1 fruit fly cellular context compared by ENCODE assay signal in genomic region chr3R:13645874-13646370, dm6.
TF ChIP-seq lines count a peak whose summit lies in the region.

TSS of gene sqd (minus strand) at chr3R:13646304.

TF ChIP-seq in whole organism, embryonic, 481 proteins besides CTCF, POLR2A, EP300 and RAD21 (continued from another document and continues in another):
- TF ChIP-seq NC2α (GFP tag; optimal IDR thresholded peaks at IDR 0.05; lab: Kevin White, UChicago), result peak; percentile 18
- TF ChIP-seq pfk (GFP tag; optimal IDR thresholded peaks at IDR 0.05; lab: Kevin White, UChicago), result peak; percentile 28
- no peak for TF ChIP-seq cwo (GFP tag; optimal IDR thresholded peaks at IDR 0.05; lab: Kevin White, UChicago)
- no peak for TF ChIP-seq Gug (GFP tag; IDR thresholded peaks at IDR 0.05; lab: Robert Waterston, UW)
- TF ChIP-seq Ssrp (tag; optimal IDR thresholded peaks at IDR 0.05; lab: Kevin White, UChicago), result no peak
- no peak for TF ChIP-seq CG7745 (tag; optimal IDR thresholded peaks at IDR 0.05; lab: Kevin White, UChicago)
- TF ChIP-seq PHDP (tag; optimal IDR thresholded peaks at IDR 0.05; lab: Kevin White, UChicago), result peak; percentile 53
- peak; percentile 68 for TF ChIP-seq CG2116 (GFP tag; optimal IDR thresholded peaks at IDR 0.05; lab: Kevin White, UChicago)
- TF ChIP-seq Ets65A (GFP tag; lab: Kevin White, UChicago), result peak; percentile 90
- TF ChIP-seq az2 (GFP tag; optimal IDR thresholded peaks at IDR 0.05; lab: Kevin White, UChicago), result peak; percentile 9
- no peak for TF ChIP-seq CHES-1-like (GFP tag; optimal IDR thresholded peaks at IDR 0.05; lab: Kevin White, UChicago)
- TF ChIP-seq Hr3 (GFP tag; optimal IDR thresholded peaks at IDR 0.05; lab: Kevin White, UChicago), result no peak
- peak; percentile 1 for TF ChIP-seq CG15011 (GFP tag; optimal IDR thresholded peaks at IDR 0.05; lab: Kevin White, UChicago)
- TF ChIP-seq CG8765 (GFP tag; IDR thresholded peaks at IDR 0.05; lab: Robert Waterston, UW), result no peak
- TF ChIP-seq HmgD (GFP tag; optimal IDR thresholded peaks at IDR 0.05; lab: Kevin White, UChicago), result peak; percentile 2
- TF ChIP-seq prd (optimal IDR thresholded peaks at IDR 0.05; lab: Kevin White, UChicago), result no peak
- TF ChIP-seq prd (GFP tag; IDR thresholded peaks at IDR 0.05; lab: Robert Waterston, UW), result peak; percentile 49; the same call in 2 of the 3 replicates
- TF ChIP-seq Sox102F (GFP tag; optimal IDR thresholded peaks at IDR 0.05; lab: Kevin White, UChicago), result no peak
- TF ChIP-seq Dp (GFP tag; optimal IDR thresholded peaks at IDR 0.05; lab: Kevin White, UChicago), result peak; percentile 3
- TF ChIP-seq Rfx (GFP tag; IDR thresholded peaks at IDR 0.05; lab: Robert Waterston, UW), result peak; percentile 63; the same call in 1 of the 2 replicates
- peak; percentile 58 for TF ChIP-seq pzg (GFP tag; optimal IDR thresholded peaks at IDR 0.05; lab: Kevin White, UChicago)
- no peak for TF ChIP-seq CG12071 (GFP tag; optimal IDR thresholded peaks at IDR 0.05; lab: Kevin White, UChicago)
- no peak for TF ChIP-seq CG30431 (GFP tag; optimal IDR thresholded peaks at IDR 0.05; lab: Kevin White, UChicago)
- no peak for TF ChIP-seq hkb (optimal IDR thresholded peaks at IDR 0.05; lab: Kevin White, UChicago)
- peak; percentile 38; the same call in 1 of the 2 replicates for TF ChIP-seq hkb (GFP tag; IDR thresholded peaks at IDR 0.05; lab: Robert Waterston, UW)
- TF ChIP-seq pho (GFP tag; optimal IDR thresholded peaks at IDR 0.05; lab: Kevin White, UChicago), result peak; percentile 12
- no peak for TF ChIP-seq cas (GFP tag; IDR thresholded peaks at IDR 0.05; lab: Robert Waterston, UW)
- no peak for TF ChIP-seq run (tag; optimal IDR thresholded peaks at IDR 0.05; lab: Kevin White, UChicago)
- TF ChIP-seq CG18599 (GFP tag; optimal IDR thresholded peaks at IDR 0.05; lab: Kevin White, UChicago), result peak; percentile 62
- no peak for TF ChIP-seq gcm2 (GFP tag; optimal IDR thresholded peaks at IDR 0.05; lab: Kevin White, UChicago)
- no peak for TF ChIP-seq cg (GFP tag; optimal IDR thresholded peaks at IDR 0.05; lab: Kevin White, UChicago)
- no peak for TF ChIP-seq Spps (tag; optimal IDR thresholded peaks at IDR 0.05; lab: Kevin White, UChicago)
- no peak for TF ChIP-seq CG7271 (tag; optimal IDR thresholded peaks at IDR 0.05; lab: Kevin White, UChicago)
- peak; percentile 56 for TF ChIP-seq Hmr (GFP tag; optimal IDR thresholded peaks at IDR 0.05; lab: Kevin White, UChicago)
- TF ChIP-seq Oaz (GFP tag; IDR thresholded peaks at IDR 0.05; lab: Robert Waterston, UW), result no peak
- no peak for TF ChIP-seq CG5953 (GFP tag; IDR thresholded peaks at IDR 0.05; lab: Robert Waterston, UW)
- peak; percentile 7; the same call in 1 of the 2 replicates for TF ChIP-seq CG13287 (GFP tag; IDR thresholded peaks at IDR 0.05; lab: Robert Waterston, UW; ENCODE audit: partially characterized antibody)
- TF ChIP-seq zf30C (GFP tag; optimal IDR thresholded peaks at IDR 0.05; lab: Kevin White, UChicago), result no peak
- no peak for TF ChIP-seq sisA (GFP tag; IDR thresholded peaks at IDR 0.05; lab: Robert Waterston, UW)
- TF ChIP-seq Ets97D (GFP tag; optimal IDR thresholded peaks at IDR 0.05; lab: Kevin White, UChicago), result peak; percentile 93
- no peak for TF ChIP-seq ken (GFP tag; IDR thresholded peaks at IDR 0.05; lab: Robert Waterston, UW)
- peak; percentile 12 for TF ChIP-seq salm (tag; optimal IDR thresholded peaks at IDR 0.05; lab: Kevin White, UChicago)
- TF ChIP-seq CG4617 (GFP tag; optimal IDR thresholded peaks at IDR 0.05; lab: Kevin White, UChicago; ENCODE audit: borderline replicate concordance), result peak; percentile 72
- TF ChIP-seq CG8924 (tag; optimal IDR thresholded peaks at IDR 0.05; lab: Kevin White, UChicago), result peak; percentile 36
- TF ChIP-seq CG10366 (GFP tag; IDR thresholded peaks at IDR 0.05; lab: Robert Waterston, UW), result no peak
- no peak for TF ChIP-seq CG14965 (GFP tag; optimal IDR thresholded peaks at IDR 0.05; lab: Kevin White, UChicago; ENCODE audit: borderline replicate concordance)
- no peak for TF ChIP-seq abd-A (tag; optimal IDR thresholded peaks at IDR 0.05; lab: Kevin White, UChicago)
- TF ChIP-seq CG12769 (tag; optimal IDR thresholded peaks at IDR 0.05; lab: Kevin White, UChicago), result no peak
- TF ChIP-seq CG8944 (GFP tag; optimal IDR thresholded peaks at IDR 0.05; lab: Kevin White, UChicago), result peak; percentile 14
- peak; percentile 33 for TF ChIP-seq CG12155 (GFP tag; optimal IDR thresholded peaks at IDR 0.05; lab: Kevin White, UChicago)
- peak; percentile 11 for TF ChIP-seq CG7839 (tag; optimal IDR thresholded peaks at IDR 0.05; lab: Kevin White, UChicago)
- TF ChIP-seq CG12219 (GFP tag; optimal IDR thresholded peaks at IDR 0.05; lab: Kevin White, UChicago), result peak; percentile 43
- TF ChIP-seq CG4282 (GFP tag; optimal IDR thresholded peaks at IDR 0.05; lab: Kevin White, UChicago), result no peak
- TF ChIP-seq Elba2 (GFP tag; optimal IDR thresholded peaks at IDR 0.05; lab: Kevin White, UChicago), result no peak
- TF ChIP-seq Dll (GFP tag; IDR thresholded peaks at IDR 0.05; lab: Robert Waterston, UW; ENCODE audit: partially characterized antibody), result no peak
- TF ChIP-seq bbx (GFP tag; IDR thresholded peaks at IDR 0.05; lab: Robert Waterston, UW; ENCODE audit: partially characterized antibody), result no peak
- peak; percentile 83 for TF ChIP-seq CG1603 (tag; optimal IDR thresholded peaks at IDR 0.05; lab: Kevin White, UChicago)
- no peak for TF ChIP-seq repo (GFP tag; optimal IDR thresholded peaks at IDR 0.05; lab: Kevin White, UChicago)
- TF ChIP-seq pros (GFP tag; optimal IDR thresholded peaks at IDR 0.05; lab: Kevin White, UChicago), result no peak
- TF ChIP-seq lab (GFP tag; optimal IDR thresholded peaks at IDR 0.05; lab: Kevin White, UChicago), result peak; percentile 73
- TF ChIP-seq Taf1 (GFP tag; IDR thresholded peaks at IDR 0.05; lab: Robert Waterston, UW), result no peak
- peak; percentile 56; the same call in 1 of the 2 replicates for TF ChIP-seq CG14441 (GFP tag; IDR thresholded peaks at IDR 0.05; lab: Robert Waterston, UW)
- no peak for TF ChIP-seq Neu2 (GFP tag; optimal IDR thresholded peaks at IDR 0.05; lab: Kevin White, UChicago; ENCODE audit: borderline replicate concordance)
- peak in 1 of 2 experiments; percentile 11 for TF ChIP-seq tll (GFP tag; optimal IDR thresholded peaks at IDR 0.05; lab: Kevin White, UChicago)
- TF ChIP-seq Ada2b (GFP tag; IDR thresholded peaks at IDR 0.05; lab: Robert Waterston, UW), result no peak; the same call in 1 of the 2 replicates
- peak in 1 of 2 experiments; percentile 48 for TF ChIP-seq Pdp1 (GFP tag; optimal IDR thresholded peaks at IDR 0.05; lab: Kevin White, UChicago)
- no peak for TF ChIP-seq Lim3 (GFP tag; IDR thresholded peaks at IDR 0.05; lab: Robert Waterston, UW)
- 0 out of 3 replicates have a peak, but pooled peaks have one; percentile 36 for TF ChIP-seq dysf (GFP tag; IDR thresholded peaks at IDR 0.05; lab: Robert Waterston, UW)
- TF ChIP-seq mam (GFP tag; optimal IDR thresholded peaks at IDR 0.05; lab: Kevin White, UChicago), result peak; percentile 45
- TF ChIP-seq CG4360 (GFP tag; IDR thresholded peaks at IDR 0.05; lab: Robert Waterston, UW), result 0 out of 2 replicates have a peak, but pooled peaks have one; percentile 15
- TF ChIP-seq seq (GFP tag; IDR thresholded peaks at IDR 0.05; lab: Robert Waterston, UW), result no peak
- peak; percentile 49 for TF ChIP-seq Xbp1 (GFP tag; optimal IDR thresholded peaks at IDR 0.05; lab: Kevin White, UChicago)
- peak; percentile 30 for TF ChIP-seq Fer1 (GFP tag; optimal IDR thresholded peaks at IDR 0.05; lab: Kevin White, UChicago)
- TF ChIP-seq lola (GFP tag; optimal IDR thresholded peaks at IDR 0.05; lab: Kevin White, UChicago), result no peak
- TF ChIP-seq Asciz (GFP tag; optimal IDR thresholded peaks at IDR 0.05; lab: Kevin White, UChicago), result peak; percentile 44
- TF ChIP-seq CG3281 (GFP tag; optimal IDR thresholded peaks at IDR 0.05; lab: Kevin White, UChicago), result peak; percentile 72
- TF ChIP-seq Dad (GFP tag; optimal IDR thresholded peaks at IDR 0.05; lab: Kevin White, UChicago), result peak; percentile 2
- TF ChIP-seq H2.0 (GFP tag; IDR thresholded peaks at IDR 0.05; lab: Robert Waterston, UW), result no peak
- peak; percentile 32 for TF ChIP-seq CG7987 (GFP tag; optimal IDR thresholded peaks at IDR 0.05; lab: Kevin White, UChicago)
- no peak for TF ChIP-seq CG8089 (GFP tag; optimal IDR thresholded peaks at IDR 0.05; lab: Kevin White, UChicago)
- TF ChIP-seq sqz (GFP tag; optimal IDR thresholded peaks at IDR 0.05; lab: Kevin White, UChicago), result no peak
- TF ChIP-seq org-1 (GFP tag; optimal IDR thresholded peaks at IDR 0.05; lab: Kevin White, UChicago), result no peak
- TF ChIP-seq nau (GFP tag; optimal IDR thresholded peaks at IDR 0.05; lab: Kevin White, UChicago), result no peak
- peak; percentile 11 for TF ChIP-seq fd64A (GFP tag; optimal IDR thresholded peaks at IDR 0.05; lab: Kevin White, UChicago)
- TF ChIP-seq CG6813 (GFP tag; optimal IDR thresholded peaks at IDR 0.05; lab: Kevin White, UChicago), result peak; percentile 58
- TF ChIP-seq H15 (GFP tag; IDR thresholded peaks at IDR 0.05; lab: Robert Waterston, UW), result no peak
- TF ChIP-seq CG7786 (GFP tag; optimal IDR thresholded peaks at IDR 0.05; lab: Kevin White, UChicago), result peak; percentile 23
- no peak for TF ChIP-seq CG3163 (GFP tag; optimal IDR thresholded peaks at IDR 0.05; lab: Kevin White, UChicago)
- no peak for TF ChIP-seq CG12942 (GFP tag; optimal IDR thresholded peaks at IDR 0.05; lab: Kevin White, UChicago)
- TF ChIP-seq wek (GFP tag; optimal IDR thresholded peaks at IDR 0.05; lab: Kevin White, UChicago), result peak; percentile 70
- TF ChIP-seq tgo (GFP tag; IDR thresholded peaks at IDR 0.05; lab: Robert Waterston, UW), result no peak
- no peak for TF ChIP-seq toy (GFP tag; IDR thresholded peaks at IDR 0.05; lab: Robert Waterston, UW)
- TF ChIP-seq Lhr (GFP tag; optimal IDR thresholded peaks at IDR 0.05; lab: Kevin White, UChicago), result no peak
- no peak for TF ChIP-seq p53 (GFP tag; optimal IDR thresholded peaks at IDR 0.05; lab: Kevin White, UChicago)
- TF ChIP-seq CG11247 (GFP tag; IDR thresholded peaks at IDR 0.05; lab: Robert Waterston, UW), result no peak
- peak; percentile 54 for TF ChIP-seq CG34376 (GFP tag; optimal IDR thresholded peaks at IDR 0.05; lab: Kevin White, UChicago)
- TF ChIP-seq CG2712 (tag; optimal IDR thresholded peaks at IDR 0.05; lab: Kevin White, UChicago), result peak; percentile 10
- TF ChIP-seq gro (GFP tag; optimal IDR thresholded peaks at IDR 0.05; lab: Kevin White, UChicago), result peak; percentile 49
- TF ChIP-seq CG1792 (GFP tag; optimal IDR thresholded peaks at IDR 0.05; lab: Kevin White, UChicago), result no peak
- no peak for TF ChIP-seq NFAT (GFP tag; IDR thresholded peaks at IDR 0.05; lab: Robert Waterston, UW)
- TF ChIP-seq CG12104 (GFP tag; optimal IDR thresholded peaks at IDR 0.05; lab: Kevin White, UChicago), result no peak
- no peak for TF ChIP-seq CG11696 (GFP tag; IDR thresholded peaks at IDR 0.05; lab: Robert Waterston, UW)
- TF ChIP-seq Nf-YB (GFP tag; optimal IDR thresholded peaks at IDR 0.05; lab: Kevin White, UChicago), result no peak
- TF ChIP-seq psq (GFP tag; optimal IDR thresholded peaks at IDR 0.05; lab: Kevin White, UChicago), result no peak
- TF ChIP-seq CG8388 (GFP tag; optimal IDR thresholded peaks at IDR 0.05; lab: Kevin White, UChicago), result peak; percentile 43
- peak; percentile 75 for TF ChIP-seq row (GFP tag; IDR thresholded peaks at IDR 0.05; lab: Robert Waterston, UW)
- no peak for TF ChIP-seq CG16779 (GFP tag; IDR thresholded peaks at IDR 0.05; lab: Robert Waterston, UW)
- peak; percentile 20 for TF ChIP-seq gcm (GFP tag; optimal IDR thresholded peaks at IDR 0.05; lab: Kevin White, UChicago)
- TF ChIP-seq tin (GFP tag; optimal IDR thresholded peaks at IDR 0.05; lab: Kevin White, UChicago), result peak; percentile 31
- TF ChIP-seq her (GFP tag; optimal IDR thresholded peaks at IDR 0.05; lab: Kevin White, UChicago), result peak; percentile 35
- TF ChIP-seq CG15601 (tag; optimal IDR thresholded peaks at IDR 0.05; lab: Kevin White, UChicago), result no peak
- TF ChIP-seq MESR4 (GFP tag; optimal IDR thresholded peaks at IDR 0.05; lab: Kevin White, UChicago), result peak; percentile 89
- TF ChIP-seq al (GFP tag; IDR thresholded peaks at IDR 0.05; lab: Robert Waterston, UW), result 0 out of 2 replicates have a peak, but pooled peaks have one; percentile 20
- no peak for TF ChIP-seq Usf (GFP tag; optimal IDR thresholded peaks at IDR 0.05; lab: Kevin White, UChicago)
- no peak for TF ChIP-seq aop (GFP tag; IDR thresholded peaks at IDR 0.05; lab: Robert Waterston, UW)
- peak; percentile 49 for TF ChIP-seq dmrt99B (tag; optimal IDR thresholded peaks at IDR 0.05; lab: Kevin White, UChicago)
- TF ChIP-seq CG1529 (GFP tag; optimal IDR thresholded peaks at IDR 0.05; lab: Kevin White, UChicago), result peak; percentile 13
- no peak for TF ChIP-seq Gsc (GFP tag; IDR thresholded peaks at IDR 0.05; lab: Robert Waterston, UW)
- TF ChIP-seq CG9876 (GFP tag; optimal IDR thresholded peaks at IDR 0.05; lab: Kevin White, UChicago), result peak; percentile 51
- TF ChIP-seq slou (GFP tag; optimal IDR thresholded peaks at IDR 0.05; lab: Kevin White, UChicago), result no peak
- TF ChIP-seq NK7.1 (GFP tag; optimal IDR thresholded peaks at IDR 0.05; lab: Kevin White, UChicago), result peak; percentile 5
- no peak for TF ChIP-seq ab (GFP tag; optimal IDR thresholded peaks at IDR 0.05; lab: Kevin White, UChicago)
- TF ChIP-seq onecut (GFP tag; IDR thresholded peaks at IDR 0.05; lab: Robert Waterston, UW), result 0 out of 2 replicates have a peak, but pooled peaks have one; percentile 14
- peak; percentile 17 for TF ChIP-seq Deaf1 (tag; optimal IDR thresholded peaks at IDR 0.05; lab: Kevin White, UChicago)
- no peak for TF ChIP-seq CG11695 (GFP tag; IDR thresholded peaks at IDR 0.05; lab: Robert Waterston, UW)
- no peak for TF ChIP-seq CG6175 (GFP tag; IDR thresholded peaks at IDR 0.05; lab: Robert Waterston, UW)
- TF ChIP-seq CG3847 (GFP tag; IDR thresholded peaks at IDR 0.05; lab: Robert Waterston, UW), result peak; percentile 72
- TF ChIP-seq ssp (GFP tag; IDR thresholded peaks at IDR 0.05; lab: Robert Waterston, UW), result peak; percentile 85
- peak; percentile 32 for TF ChIP-seq Sox100B (GFP tag; optimal IDR thresholded peaks at IDR 0.05; lab: Kevin White, UChicago)
- no peak for TF ChIP-seq sima (GFP tag; optimal IDR thresholded peaks at IDR 0.05; lab: Kevin White, UChicago)
- TF ChIP-seq Dip2 (GFP tag; IDR thresholded peaks at IDR 0.05; lab: Robert Waterston, UW), result no peak
- TF ChIP-seq sens (GFP tag; lab: Kevin White, UChicago), result peak; percentile 92
- TF ChIP-seq dmrt11E (tag; optimal IDR thresholded peaks at IDR 0.05; lab: Kevin White, UChicago), result peak; percentile 43
- peak; percentile 14 for TF ChIP-seq Bteb2 (GFP tag; optimal IDR thresholded peaks at IDR 0.05; lab: Kevin White, UChicago)
- peak; percentile 3 for TF ChIP-seq bab2 (GFP tag; optimal IDR thresholded peaks at IDR 0.05; lab: Kevin White, UChicago)
